Worm (Caenorhabditis elegans) whole organism, young adult: Measurements from ENCODE around the gene nhr-153.

ENCODE experiments used
- B0035.1 ChIP-seq: sonication (generic microtip); optimal IDR thresholded peaks from 2 replicates; lab custom pipeline; 2016; ENCODE audit warnings: missing genetic modification characterization, mild to moderate bottlenecking, missing compliant biosample characterization, missing genotype, missing genetic modification reagents
- F22D6.2 ChIP-seq: sonication (generic microtip); optimal IDR thresholded peaks from 2 replicates; lab custom pipeline; 2016; ENCODE audit warnings: mild to moderate bottlenecking, missing genetic modification characterization, missing compliant biosample characterization
- F57A8.1 ChIP-seq: fragments of 200-800 bp; sonication (Bioruptor generic); optimal IDR thresholded peaks from 2 replicates; lab custom pipeline; 2018; ENCODE audit warnings: mild to moderate bottlenecking, missing genetic modification characterization, moderate library complexity, missing compliant biosample characterization
- ZK185.1 ChIP-seq: sonication (generic microtip); optimal IDR thresholded peaks from 2 replicates; lab custom pipeline; 2016; ENCODE audit warnings: mild to moderate bottlenecking, missing genetic modification characterization, missing compliant biosample characterization; ENCODE audit not compliant: poor library complexity, severe bottlenecking
- athp-1 ChIP-seq: sonication (generic microtip); optimal IDR thresholded peaks from 2 replicates; lab custom pipeline; 2017; ENCODE audit warnings: mild to moderate bottlenecking, missing genetic modification characterization, missing compliant biosample characterization
- ceh-91 ChIP-seq: fragments of 200-800 bp; sonication (Bioruptor generic); IDR thresholded peaks from 2 replicates; pipeline ENCODE4 v1.3.6; 2022; ENCODE audit warnings: missing genetic modification reagents, missing genetic modification characterization, missing compliant biosample characterization
- egrh-3 ChIP-seq: fragments of 200-800 bp; sonication (Bioruptor generic); IDR thresholded peaks from 2 replicates; pipeline ENCODE4 v1.3.6; 2022; ENCODE audit warnings: missing genetic modification reagents, missing genetic modification characterization, missing compliant biosample characterization
- hrde-1 ChIP-seq: sonication (generic microtip); optimal IDR thresholded peaks from 2 replicates; lab custom pipeline; 2016; ENCODE audit warnings: missing genetic modification characterization, mild to moderate bottlenecking, missing compliant biosample characterization, moderate library complexity, missing genotype, missing genetic modification reagents, borderline replicate concordance
- lin-26 ChIP-seq: fragments of 200-800 bp; sonication (Bioruptor generic); IDR thresholded peaks from 2 replicates; pipeline ENCODE4 v1.3.6; 2022; ENCODE audit warnings: missing genetic modification reagents, missing genetic modification characterization, missing compliant biosample characterization
- lin-40 ChIP-seq: sonication (generic microtip); optimal IDR thresholded peaks from 2 replicates; lab custom pipeline; 2016; ENCODE audit warnings: missing genetic modification characterization, mild to moderate bottlenecking, missing compliant biosample characterization, missing genotype, missing genetic modification reagents
- madf-6 ChIP-seq: fragments of 200-800 bp; sonication (Bioruptor generic); IDR thresholded peaks from 2 replicates; pipeline ENCODE4 v1.3.6; 2022; ENCODE audit warnings: missing genetic modification reagents, missing genetic modification characterization, missing compliant biosample characterization
- pha-4 ChIP-seq: fragments of 150-350 bp; sonication (generic microtip); optimal IDR thresholded peaks from 2 replicates; lab custom pipeline; 2014; ENCODE audit warnings: missing biosample characterization, missing genetic modification reagents, missing genetic modification characterization
- snpc-4 ChIP-seq, 5 experiments: fragments of 150-350 bp in 1 of 5; sonication (generic microtip) in 4 of 5; optimal IDR thresholded peaks; 2 replicates each; lab custom pipeline; 2014 to 2018; ENCODE audit warnings: missing genetic modification characterization in 5 of 5, missing biosample characterization in 3 of 5, antibody characterized with exemption in 2 of 5, mild to moderate bottlenecking in 2 of 5, missing compliant biosample characterization in 2 of 5, missing genotype in 2 of 5, moderate library complexity in 2 of 5, missing genetic modification reagents in 1 of 5
- somi-1 ChIP-seq: fragments of 200-800 bp; sonication (Bioruptor generic); optimal IDR thresholded peaks from 2 replicates; lab custom pipeline; 2018; ENCODE audit warnings: mild to moderate bottlenecking, missing genetic modification characterization, missing compliant biosample characterization

nhr-153 gene

DNA sequence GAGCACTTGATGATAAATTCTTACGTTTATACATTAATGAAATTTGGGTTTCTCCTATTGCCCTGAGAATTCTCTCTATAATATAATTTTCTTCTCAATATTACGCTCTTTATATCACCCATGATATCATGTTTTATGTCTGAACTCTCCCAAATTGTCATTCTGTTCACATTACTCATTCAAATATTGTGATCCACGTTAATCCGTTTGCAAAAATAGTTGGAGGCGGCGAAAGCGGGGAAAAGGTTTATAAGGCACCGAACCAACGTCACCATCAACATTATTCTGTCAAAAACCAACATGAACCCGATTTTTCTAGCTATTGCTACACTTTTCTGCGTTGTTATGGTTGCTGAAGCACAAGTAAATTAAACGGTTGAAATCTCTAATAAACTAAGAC, 48.8 kb downstream of the nhr-153 start, which contains the start of gene C27A7.8 (continued):
- TF ChIP-seq lin-40 (tag; lab: Kevin White, UChicago): no peak

DNA sequence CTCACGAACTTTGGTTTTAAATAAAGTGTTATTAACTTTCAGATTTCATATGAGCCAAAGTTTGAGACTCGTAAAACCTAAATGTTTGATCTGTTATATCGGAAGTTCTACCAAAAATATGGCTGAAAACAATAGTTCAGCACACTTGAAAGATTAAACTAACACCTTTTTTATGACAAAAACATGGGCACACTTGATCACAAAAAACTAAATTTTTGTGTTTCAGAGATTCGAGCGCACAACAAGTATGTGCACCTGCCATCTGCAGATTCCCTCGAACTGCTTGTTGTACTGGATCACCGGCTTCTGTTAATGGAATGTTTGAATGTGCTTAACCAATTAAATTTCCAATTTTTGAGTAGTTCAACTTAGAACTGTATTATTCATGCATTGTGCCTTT, 49.8 kb downstream of the nhr-153 start:
- no peak for TF ChIP-seq lin-26 (GFP tag; lab: Robert Waterston, UW)

DNA sequence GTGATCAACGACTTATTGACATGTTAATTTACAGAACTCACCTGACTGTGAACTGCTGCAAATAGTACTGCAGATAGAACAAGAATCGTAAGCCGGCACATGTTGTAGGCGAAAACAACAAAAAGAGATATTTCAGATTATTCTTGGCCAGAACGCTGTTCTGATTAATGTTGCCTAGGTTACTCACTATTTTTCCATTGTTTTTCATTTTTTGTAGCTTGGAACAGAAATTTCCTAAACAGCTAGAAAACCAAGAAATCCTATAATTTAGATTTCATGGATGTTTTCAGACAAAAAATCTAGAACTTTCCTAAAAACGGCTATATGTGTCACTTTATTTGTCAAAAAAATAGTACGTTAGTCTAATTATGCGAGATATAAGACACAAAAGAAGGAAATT, 50.5 kb downstream of the nhr-153 start, which contains the start of gene C27A7.9:
Gene C27A7.9 (minus strand): TSS at position 101 of the 400 bp plus-strand sequence.
- no peak for TF ChIP-seq F57A8.1 (GFP tag; lab: Kevin White, UChicago)
- TF ChIP-seq athp-1 (tag; lab: Kevin White, UChicago): no peak
- TF ChIP-seq madf-6 (GFP tag; lab: Robert Waterston, UW): no peak
- TF ChIP-seq hrde-1: no peak
- TF ChIP-seq ceh-91 (GFP tag; lab: Robert Waterston, UW): no peak
- TF ChIP-seq snpc-4 (GFP tag; optimal IDR thresholded peaks at IDR 0.05; lab: Kevin White, UChicago): no peak
- TF ChIP-seq snpc-4 (tag; optimal IDR thresholded peaks at IDR 0.05; lab: Kevin White, UChicago): no peak
- no peak for TF ChIP-seq ZK185.1 (tag; lab: Kevin White, UChicago)
- TF ChIP-seq pha-4 (tag; lab: Kevin White, UChicago): no peak
- TF ChIP-seq B0035.1 (tag; lab: Kevin White, UChicago): no peak
- TF ChIP-seq somi-1 (GFP tag; lab: Kevin White, UChicago): no peak
- no peak for TF ChIP-seq egrh-3 (GFP tag; lab: Robert Waterston, UW)
- no peak for TF ChIP-seq F22D6.2 (tag; lab: Kevin White, UChicago)
